Fruit fly (Drosophila melanogaster): Measurements from ENCODE around the gene Es2.

DNA sequence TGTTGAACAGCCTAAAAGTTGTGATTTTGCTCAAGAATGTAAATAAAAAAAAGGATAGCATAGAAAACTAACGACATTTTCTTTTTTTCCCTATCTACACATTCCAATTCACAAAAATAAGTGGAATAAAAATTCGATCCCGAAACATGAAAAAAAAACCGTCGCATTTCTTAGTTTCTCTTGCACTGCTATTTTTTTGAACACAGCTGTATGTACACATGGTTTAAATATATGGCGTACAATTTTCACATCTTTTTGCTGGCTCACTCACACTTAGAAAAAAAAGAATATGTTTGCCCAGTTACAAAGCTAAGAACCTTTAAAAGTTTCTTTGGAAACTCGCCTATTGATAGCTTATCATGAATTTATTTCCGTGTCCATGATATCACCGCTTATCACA, 1.0 kb upstream of the Es2 start:
- TF ChIP-seq dsf (GFP tag; optimal IDR thresholded peaks at IDR 0.05; ENCODE audit: borderline replicate concordance) (no peak), Sp1 (GFP tag; optimal IDR thresholded peaks at IDR 0.05) (no peak), lola (GFP tag; optimal IDR thresholded peaks at IDR 0.05) (no peak), OdsH (GFP tag; optimal IDR thresholded peaks at IDR 0.05) (no peak), br (GFP tag; optimal IDR thresholded peaks at IDR 0.05) (no peak), h (GFP tag; optimal IDR thresholded peaks at IDR 0.05) (no peak), rgr (GFP tag; optimal IDR thresholded peaks at IDR 0.05) (no peak), psq (GFP tag; optimal IDR thresholded peaks at IDR 0.05) (no peak), Vsx2 (GFP tag; optimal IDR thresholded peaks at IDR 0.05; ENCODE audit: partially characterized antibody) (no peak), N (GFP tag; optimal IDR thresholded peaks at IDR 0.05) (no peak), Abd-B (GFP tag; optimal IDR thresholded peaks at IDR 0.05) (no peak)
